Worm (Caenorhabditis elegans) whole organism, mixed stage, embryonic: ENCODE measurements around the gene F32D8.13.

Experiments
- cnd-1 ChIP-seq: fragments of 200-800 bp; sonication (Bioruptor generic); optimal IDR thresholded peaks from 2 replicates; lab custom pipeline; 2018; ENCODE audit warnings: mild to moderate bottlenecking, missing genetic modification characterization, missing compliant biosample characterization
- nhr-237 ChIP-seq: fragments of 150-350 bp; optimal IDR thresholded peaks from 2 replicates; lab custom pipeline; 2014; ENCODE audit warnings: missing biosample characterization, missing genetic modification characterization
- pha-4 ChIP-seq: fragments of 150-350 bp; optimal IDR thresholded peaks from 2 replicates; lab custom pipeline; 2018; ENCODE audit warnings: missing biosample characterization, missing genetic modification reagents, missing genetic modification characterization
- sem-2 ChIP-seq: fragments of 200-800 bp; sonication (Bioruptor generic); optimal IDR thresholded peaks from 2 replicates; lab custom pipeline; 2018; ENCODE audit warnings: mild to moderate bottlenecking, missing genetic modification characterization, missing compliant biosample characterization
- snpc-4 ChIP-seq: fragments of 150-350 bp; optimal IDR thresholded peaks from 2 replicates; lab custom pipeline; 2014; ENCODE audit warnings: missing biosample characterization, missing genetic modification characterization
- ztf-11 ChIP-seq: fragments of 150-350 bp; optimal IDR thresholded peaks from 2 replicates; lab custom pipeline; 2014; ENCODE audit warnings: missing biosample characterization, missing genetic modification characterization

DNA sequence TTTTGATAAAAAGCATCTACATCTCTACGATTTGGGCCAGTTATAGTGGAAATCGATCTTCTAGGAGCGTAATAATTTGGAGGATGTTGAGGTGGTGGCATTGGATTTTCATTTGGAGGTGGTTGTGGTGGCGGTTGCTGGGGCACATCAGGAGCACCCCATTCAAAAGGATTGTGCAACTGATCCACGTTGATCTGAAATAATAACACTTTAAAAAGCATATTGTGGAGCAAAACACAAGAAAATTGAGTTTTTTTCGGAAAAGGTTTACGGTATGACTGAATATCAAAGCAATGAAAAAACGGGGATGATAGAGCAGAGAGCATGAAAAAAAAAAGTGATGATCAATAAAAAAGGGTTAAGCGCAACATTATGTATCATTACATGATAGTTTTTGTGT, 30.7 kb downstream of the F32D8.13 start, which contains the start of gene saeg-1:
- TF ChIP-seq sem-2 (no peak), ztf-11 (tag; lab: Kevin White, UChicago) (no peak), snpc-4 (tag; lab: Kevin White, UChicago) (no peak), cnd-1 (tag; lab: Kevin White, UChicago) (no peak), nhr-237 (tag; lab: Kevin White, UChicago) (no peak), pha-4 (no peak)
